Worm (Caenorhabditis elegans) whole organism, L2 larva: ENCODE measurements around the gene R08C7.11.

Experiments used
- C34F6.9 ChIP-seq: fragments of 150-350 bp; optimal IDR thresholded peaks from 2 replicates; lab custom pipeline; 2014; ENCODE audit warnings: missing biosample characterization, missing genetic modification characterization
- F13H6.1 ChIP-seq: sonication (generic microtip); optimal IDR thresholded peaks from 2 replicates; lab custom pipeline; 2016; ENCODE audit warnings: missing genetic modification characterization, missing compliant biosample characterization
- Y55F3AM.14 ChIP-seq: fragments of 200-800 bp; sonication (Bioruptor generic); optimal IDR thresholded peaks from 2 replicates; lab custom pipeline; 2018; ENCODE audit warnings: mild to moderate bottlenecking, missing genetic modification characterization, missing compliant biosample characterization
- aly-2 ChIP-seq: fragments of 150-350 bp; optimal IDR thresholded peaks from 2 replicates; lab custom pipeline; 2014; ENCODE audit warnings: missing biosample characterization, missing genetic modification characterization
- blmp-1 ChIP-seq: sonication (generic microtip); optimal IDR thresholded peaks from 2 replicates; lab custom pipeline; 2017; ENCODE audit warnings: missing genetic modification characterization, mild to moderate bottlenecking, missing compliant biosample characterization, antibody characterized with exemption, moderate library complexity; ENCODE audit not compliant: insufficient read depth
- ceh-16 ChIP-seq: fragments of 150-350 bp; optimal IDR thresholded peaks from 2 replicates; lab custom pipeline; 2014; ENCODE audit warnings: missing biosample characterization, missing genetic modification characterization
- ceh-82 ChIP-seq: fragments of 150-350 bp; optimal IDR thresholded peaks from 2 replicates; lab custom pipeline; 2014; ENCODE audit warnings: missing biosample characterization, missing genetic modification characterization
- dmd-4 ChIP-seq: sonication (generic microtip); optimal IDR thresholded peaks from 2 replicates; lab custom pipeline; 2017; ENCODE audit warnings: missing biosample characterization, missing genetic modification characterization
- egl-27 ChIP-seq: sonication (generic microtip); optimal IDR thresholded peaks from 3 replicates; lab custom pipeline; 2017; ENCODE audit warnings: missing biosample characterization, missing genetic modification reagents, missing genetic modification characterization
- fos-1 ChIP-seq: fragments of 150-350 bp; optimal IDR thresholded peaks from 2 replicates; lab custom pipeline; 2014; ENCODE audit warnings: missing biosample characterization, missing genetic modification characterization
- lin-13 ChIP-seq: fragments of 150-350 bp; optimal IDR thresholded peaks from 2 replicates; lab custom pipeline; 2014; ENCODE audit warnings: missing biosample characterization, missing genetic modification reagents, missing genetic modification characterization
- lsy-2 ChIP-seq, 2 experiments: fragments of 150-350 bp in 1 of 2; sonication (generic microtip) in 1 of 2; optimal IDR thresholded peaks; 2 replicates each; lab custom pipeline; 2014 to 2017; ENCODE audit warnings: missing biosample characterization in 2 of 2, missing genetic modification characterization in 2 of 2
- mab-5 ChIP-seq: fragments of 150-350 bp; optimal IDR thresholded peaks from 2 replicates; lab custom pipeline; 2014; ENCODE audit warnings: missing biosample characterization, missing genetic modification characterization
- mdl-1 ChIP-seq, 2 experiments: fragments of 150-350 bp in 1 of 2; sonication (generic microtip) in 1 of 2; optimal IDR thresholded peaks; 2 replicates each; lab custom pipeline; 2017; ENCODE audit warnings: missing biosample characterization in 2 of 2, missing genetic modification characterization in 2 of 2
- nhr-10 ChIP-seq: sonication (generic microtip); optimal IDR thresholded peaks from 2 replicates; lab custom pipeline; 2017; ENCODE audit warnings: missing biosample characterization, missing genetic modification characterization
- nhr-11 ChIP-seq: fragments of 150-350 bp; optimal IDR thresholded peaks from 2 replicates; lab custom pipeline; 2014; ENCODE audit warnings: missing biosample characterization, missing genetic modification characterization
- nhr-12 ChIP-seq: fragments of 150-350 bp; optimal IDR thresholded peaks from 2 replicates; lab custom pipeline; 2014; ENCODE audit warnings: missing biosample characterization, missing genetic modification characterization
- nhr-129 ChIP-seq: fragments of 150-350 bp; optimal IDR thresholded peaks from 2 replicates; lab custom pipeline; 2014; ENCODE audit warnings: missing biosample characterization, missing genetic modification characterization
- nhr-25 ChIP-seq: fragments of 150-350 bp; sonication (generic microtip); optimal IDR thresholded peaks from 3 replicates; lab custom pipeline; 2014; ENCODE audit warnings: missing biosample characterization, missing genetic modification characterization
- nhr-6 ChIP-seq: fragments of 150-350 bp; optimal IDR thresholded peaks from 2 replicates; lab custom pipeline; 2014; ENCODE audit warnings: missing biosample characterization, missing genetic modification characterization
- nhr-77 ChIP-seq: fragments of 150-350 bp; optimal IDR thresholded peaks from 2 replicates; lab custom pipeline; 2014; ENCODE audit warnings: missing biosample characterization, missing genetic modification characterization
- peb-1 ChIP-seq: fragments of 150-350 bp; optimal IDR thresholded peaks from 2 replicates; lab custom pipeline; 2014; ENCODE audit warnings: missing biosample characterization, missing genetic modification characterization
- sem-4 ChIP-seq: fragments of 150-350 bp; optimal IDR thresholded peaks from 2 replicates; lab custom pipeline; 2014; ENCODE audit warnings: missing biosample characterization, missing genetic modification reagents, missing genetic modification characterization
- sma-3 ChIP-seq: sonication (generic microtip); optimal IDR thresholded peaks from 2 replicates; lab custom pipeline; 2016; ENCODE audit warnings: missing genetic modification reagents, missing genetic modification characterization, missing compliant biosample characterization
- sma-9 ChIP-seq, 2 experiments: fragments of 150-350 bp in 1 of 2; sonication (generic microtip) in 1 of 2; optimal IDR thresholded peaks; 2 replicates each; lab custom pipeline; 2014 to 2016; ENCODE audit warnings: missing genetic modification characterization in 2 of 2, mild to moderate bottlenecking in 1 of 2, missing biosample characterization in 1 of 2, missing compliant biosample characterization in 1 of 2, missing genetic modification reagents in 1 of 2, moderate library complexity in 1 of 2
- snpc-4 ChIP-seq: fragments of 150-350 bp; optimal IDR thresholded peaks from 2 replicates; lab custom pipeline; 2014; ENCODE audit warnings: missing biosample characterization, missing genetic modification characterization
- unc-39 ChIP-seq: fragments of 150-350 bp; optimal IDR thresholded peaks from 2 replicates; lab custom pipeline; 2014; ENCODE audit warnings: missing biosample characterization, missing genetic modification characterization
- unc-55 ChIP-seq: fragments of 150-350 bp; sonication (generic microtip); optimal IDR thresholded peaks from 3 replicates; lab custom pipeline; 2014; ENCODE audit warnings: missing biosample characterization, missing genetic modification reagents, missing genetic modification characterization
- unc-62 ChIP-seq: fragments of 150-350 bp; optimal IDR thresholded peaks from 2 replicates; lab custom pipeline; 2014; ENCODE audit warnings: missing biosample characterization, missing genetic modification reagents, missing genetic modification characterization
- zag-1 ChIP-seq: fragments of 150-350 bp; optimal IDR thresholded peaks from 2 replicates; lab custom pipeline; 2014; ENCODE audit warnings: missing biosample characterization, missing genetic modification characterization
- ztf-1 ChIP-seq: fragments of 200-800 bp; sonication (Bioruptor generic); conservative IDR thresholded peaks from 2 replicates; pipeline ENCODE4 v1.3.6; 2022; ENCODE audit warnings: missing genetic modification characterization, missing compliant biosample characterization
- ztf-4 ChIP-seq: fragments of 150-350 bp; optimal IDR thresholded peaks from 2 replicates; lab custom pipeline; 2014; ENCODE audit warnings: missing biosample characterization, missing genetic modification characterization

The R08C7.11 gene

ce11 chrIV:4454330-4455173 is at the start of gene R08C7.11:
TSS of gene R08C7.11 (minus strand) at chrIV:4454937.
- TF ChIP-seq F13H6.1 (tag; lab: Kevin White, UChicago) (peak; percentile 62), blmp-1 (tag; lab: Kevin White, UChicago) (peak; percentile 38), lin-13 (peak; percentile 15), sma-3 (GFP tag; lab: Kevin White, UChicago) (peak; percentile 29), snpc-4 (no peak), nhr-10 (tag; lab: Kevin White, UChicago) (no peak), ztf-1 (no peak), nhr-12 (tag; lab: Kevin White, UChicago) (no peak), ceh-16 (peak; percentile 34), sem-4 (tag; lab: Kevin White, UChicago) (no peak), nhr-129 (tag; lab: Kevin White, UChicago) (peak; percentile 53), unc-39 (no peak), ceh-82 (tag; lab: Kevin White, UChicago) (no peak), sma-9 (GFP tag; optimal IDR thresholded peaks at IDR 0.05; lab: Kevin White, UChicago) (no peak), sma-9 (tag; optimal IDR thresholded peaks at IDR 0.05; lab: Kevin White, UChicago) (no peak), mdl-1 (tag; optimal IDR thresholded peaks at IDR 0.05; lab: Kevin White, UChicago) (no peak), nhr-77 (tag; lab: Kevin White, UChicago) (no peak), fos-1 (tag; lab: Kevin White, UChicago) (no peak), ztf-4 (no peak), mab-5 (no peak), nhr-25 (tag; lab: Kevin White, UChicago) (peak; percentile 29), zag-1 (tag; lab: Kevin White, UChicago) (no peak), lsy-2 (tag; optimal IDR thresholded peaks at IDR 0.05; lab: Kevin White, UChicago) (peak in 1 of 2 experiments; percentile 26), aly-2 (tag; lab: Kevin White, UChicago) (no peak), peb-1 (peak; percentile 29), Y55F3AM.14 (GFP tag; lab: Kevin White, UChicago) (no peak), dmd-4 (tag; lab: Kevin White, UChicago) (no peak), nhr-6 (tag; lab: Kevin White, UChicago) (no peak), egl-27 (tag; lab: Kevin White, UChicago) (no peak)

ce11 chrIV:4490148-4490652 is 35.5 kb upstream of the R08C7.11 start, which contains the start of gene ZK180.7:
TSS of gene ZK180.7 (plus strand) at chrIV:4490542.
- no peak for TF ChIP-seq unc-62 (GFP tag; lab: Kevin White, UChicago)
- TF ChIP-seq unc-55 (GFP tag; lab: Kevin White, UChicago) = no peak
- no peak for TF ChIP-seq dmd-4 (tag; lab: Kevin White, UChicago)
- TF ChIP-seq, all 48 proteins: peak for 0

- TF ChIP-seq sma-9 (GFP tag; optimal IDR thresholded peaks at IDR 0.05; lab: Kevin White, UChicago) (peak; percentile 36), sma-9 (tag; optimal IDR thresholded peaks at IDR 0.05; lab: Kevin White, UChicago) (no peak), blmp-1 (tag; lab: Kevin White, UChicago) (no peak), fos-1 (tag; lab: Kevin White, UChicago) (peak; percentile 53)
- TF ChIP-seq, all 48 proteins: peak for 2
These were observed 32.0 kb upstream of the R08C7.11 start, which contains the start of gene trx-3 for ce11 chrIV:4486738-4487137. TSS of gene trx-3 (plus strand) at chrIV:4487028.

- TF ChIP-seq nhr-77 (tag; lab: Kevin White, UChicago) (no peak), C34F6.9 (no peak), lsy-2 (tag; optimal IDR thresholded peaks at IDR 0.05; lab: Kevin White, UChicago) (no peak), nhr-11 (no peak), blmp-1 (tag; lab: Kevin White, UChicago) (no peak), fos-1 (tag; lab: Kevin White, UChicago) (peak; percentile 19)
These were observed 29.8 kb upstream of the R08C7.11 start for ce11 chrIV:4484555-4484954.
